Fruit fly (Drosophila melanogaster) whole organism, embryonic: ENCODE results near the gene CG34282.

Experiments used
- Awh ChIP-seq: fragments of 200-800 bp; sonication (Bioruptor generic); IDR thresholded peaks from 2 replicates; pipeline ENCODE4, ENCODE4 v1.3.6; 2022; ENCODE audit warnings: missing biosample characterization, missing genetic modification characterization
- CG10565 ChIP-seq: fragments of 200-800 bp; sonication (Bioruptor generic); optimal IDR thresholded peaks from 3 replicates; lab custom pipeline; 2016; ENCODE audit warnings: missing biosample characterization, mild to moderate bottlenecking, missing genetic modification characterization
- CG10959 ChIP-seq: fragments of 200-800 bp; sonication (Bioruptor generic); IDR thresholded peaks from 2 replicates; pipeline ENCODE4 v1.3.6; 2022; ENCODE audit warnings: missing biosample characterization, missing genetic modification characterization
- CG11085 ChIP-seq: fragments of 200-800 bp; sonication (Bioruptor generic); IDR thresholded peaks from 2 replicates; pipeline ENCODE4 v1.3.6; 2022; ENCODE audit warnings: missing biosample characterization, missing genetic modification characterization
- CG11456 ChIP-seq: fragments of 200-800 bp; sonication (Bioruptor generic); IDR thresholded peaks from 3 replicates; pipeline ENCODE4 v1.3.6; 2022; ENCODE audit warnings: missing biosample characterization, missing genetic modification characterization
- CG1602 ChIP-seq: fragments of 200-800 bp; sonication (Bioruptor generic); optimal IDR thresholded peaks from 3 replicates; lab custom pipeline; 2016; ENCODE audit warnings: missing biosample characterization, missing genetic modification characterization
- CG17186 ChIP-seq: fragments of 200-800 bp; sonication (Bioruptor generic); optimal IDR thresholded peaks from 3 replicates; lab custom pipeline; 2017; ENCODE audit warnings: missing biosample characterization, missing genetic modification reagents, missing genetic modification characterization
- CG2712 ChIP-seq: fragments of 200-800 bp; optimal IDR thresholded peaks from 3 replicates; lab custom pipeline; 2019; ENCODE audit warnings: missing biosample characterization, mild to moderate bottlenecking, missing genetic modification characterization, moderate library complexity
- CG31441 ChIP-seq: fragments of 200-800 bp; sonication (Bioruptor generic); IDR thresholded peaks from 2 replicates; pipeline ENCODE4 v1.3.6; 2022; ENCODE audit warnings: missing biosample characterization, missing genetic modification characterization
- CG34376 ChIP-seq: fragments of 200-800 bp; sonication (Bioruptor generic); optimal IDR thresholded peaks from 2 replicates; lab custom pipeline; 2018; ENCODE audit warnings: missing biosample characterization, mild to moderate bottlenecking, missing genetic modification characterization
- CG3847 ChIP-seq: fragments of 200-800 bp; sonication (Bioruptor generic); IDR thresholded peaks from 2 replicates; pipeline ENCODE4 v1.3.6; 2022; ENCODE audit warnings: missing biosample characterization, missing genetic modification characterization
- CG5245 ChIP-seq: fragments of 200-800 bp; sonication (Bioruptor generic); optimal IDR thresholded peaks from 3 replicates; lab custom pipeline; 2016; ENCODE audit warnings: missing biosample characterization, missing genetic modification characterization
- CG6791 ChIP-seq: fragments of 200-800 bp; sonication (Bioruptor generic); IDR thresholded peaks from 3 replicates; pipeline ENCODE4 v1.3.6; 2022; ENCODE audit warnings: missing biosample characterization, missing genetic modification characterization; ENCODE audit not compliant: partially characterized antibody
- CG7271 ChIP-seq: fragments of 200-800 bp; sonication (Bioruptor generic); optimal IDR thresholded peaks from 2 replicates; lab custom pipeline; 2018; ENCODE audit warnings: missing biosample characterization, mild to moderate bottlenecking, missing genetic modification characterization, moderate library complexity
- CG7745 ChIP-seq: fragments of 200-800 bp; sonication (Bioruptor generic); optimal IDR thresholded peaks from 2 replicates; lab custom pipeline; 2018; ENCODE audit warnings: missing biosample characterization, mild to moderate bottlenecking, missing genetic modification characterization, moderate library complexity
- CG7786 ChIP-seq: fragments of 200-800 bp; sonication (Bioruptor generic); optimal IDR thresholded peaks from 2 replicates; lab custom pipeline; 2016; ENCODE audit warnings: missing biosample characterization, missing genetic modification characterization
- CG7987 ChIP-seq: fragments of 200-800 bp; sonication (Bioruptor generic); optimal IDR thresholded peaks from 2 replicates; lab custom pipeline; 2018; ENCODE audit warnings: missing biosample characterization, mild to moderate bottlenecking, missing genetic modification characterization, moderate library complexity
- CG8089 ChIP-seq: fragments of 200-800 bp; sonication (Bioruptor generic); optimal IDR thresholded peaks from 3 replicates; lab custom pipeline; 2016; ENCODE audit warnings: missing biosample characterization, missing genetic modification characterization
- CG8290 ChIP-seq, 3 experiments: fragments of 200-800 bp; sonication (Bioruptor generic); optimal IDR thresholded peaks; 2 replicates each; lab custom pipeline; 2016 to 2019; ENCODE audit warnings: missing biosample characterization in 3 of 3, missing genetic modification characterization in 3 of 3, mild to moderate bottlenecking in 2 of 3, moderate library complexity in 1 of 3
- CG8924 ChIP-seq: fragments of 200-800 bp; optimal IDR thresholded peaks from 3 replicates; lab custom pipeline; 2019; ENCODE audit warnings: missing biosample characterization, mild to moderate bottlenecking, missing genetic modification characterization, moderate library complexity
- CG9437 ChIP-seq: fragments of 200-800 bp; sonication (Bioruptor generic); optimal IDR thresholded peaks from 2 replicates; lab custom pipeline; 2018; ENCODE audit warnings: missing biosample characterization, mild to moderate bottlenecking, missing genetic modification characterization
- CG9609 ChIP-seq: fragments of 200-800 bp; sonication (Bioruptor generic); optimal IDR thresholded peaks from 3 replicates; lab custom pipeline; 2016; ENCODE audit warnings: missing biosample characterization, missing genetic modification characterization
- CG9817 ChIP-seq: fragments of 200-800 bp; sonication (Bioruptor generic); optimal IDR thresholded peaks from 2 replicates; lab custom pipeline; 2018; ENCODE audit warnings: missing biosample characterization, mild to moderate bottlenecking, missing genetic modification characterization, moderate library complexity
- Elba2 ChIP-seq: fragments of 200-800 bp; sonication (Bioruptor generic); optimal IDR thresholded peaks from 3 replicates; lab custom pipeline; 2016; ENCODE audit warnings: missing biosample characterization, missing genetic modification characterization
- HLH4C ChIP-seq: fragments of 200-800 bp; sonication (Bioruptor generic); IDR thresholded peaks from 3 replicates; pipeline ENCODE4 v1.3.6; 2022; ENCODE audit warnings: missing biosample characterization, missing genetic modification characterization; ENCODE audit not compliant: partially characterized antibody
- Lpt ChIP-seq: fragments of >200 bp; optimal IDR thresholded peaks from 2 replicates; lab custom pipeline; 2018; ENCODE audit warnings: missing biosample characterization, missing genetic modification characterization
- Mes4 ChIP-seq: fragments of 200-800 bp; sonication (Bioruptor generic); optimal IDR thresholded peaks from 2 replicates; lab custom pipeline; 2016; ENCODE audit warnings: missing biosample characterization, missing genetic modification characterization
- Neu2 ChIP-seq: fragments of 200-800 bp; sonication (Bioruptor generic); optimal IDR thresholded peaks from 3 replicates; lab custom pipeline; 2016; ENCODE audit warnings: missing biosample characterization, missing genetic modification characterization, borderline replicate concordance
- Optix ChIP-seq: fragments of 200-800 bp; sonication (Bioruptor generic); IDR thresholded peaks from 3 replicates; pipeline ENCODE4 v1.3.6; 2022; ENCODE audit warnings: missing biosample characterization, missing genetic modification characterization
- Ptx1 ChIP-seq: fragments of 200-800 bp; sonication (Bioruptor generic); IDR thresholded peaks from 2 replicates; pipeline ENCODE4 v1.3.6; 2022; ENCODE audit warnings: missing biosample characterization, missing genetic modification characterization
- Sin3A ChIP-seq: fragments of >200 bp; optimal IDR thresholded peaks from 2 replicates; lab custom pipeline; 2018
- Six4 ChIP-seq: fragments of 200-800 bp; sonication (Bioruptor generic); optimal IDR thresholded peaks from 2 replicates; lab custom pipeline; 2016; ENCODE audit warnings: missing biosample characterization, missing genetic modification characterization
- Ssrp ChIP-seq: fragments of 200-800 bp; sonication (Bioruptor generic); optimal IDR thresholded peaks from 2 replicates; lab custom pipeline; 2018; ENCODE audit warnings: missing biosample characterization, mild to moderate bottlenecking, missing genetic modification characterization, moderate library complexity
- YL-1 ChIP-seq: fragments of 200-800 bp; sonication (Bioruptor generic); optimal IDR thresholded peaks from 3 replicates; lab custom pipeline; 2017; ENCODE audit warnings: missing biosample characterization, mild to moderate bottlenecking, missing genetic modification characterization
- bsh ChIP-seq, 2 experiments: fragments of 200-800 bp; sonication (Bioruptor generic); optimal IDR thresholded peaks; 2 replicates each; lab custom pipeline; 2017 to 2018; ENCODE audit warnings: mild to moderate bottlenecking in 2 of 2, missing biosample characterization in 2 of 2, missing genetic modification characterization in 2 of 2, moderate library complexity in 1 of 2
- danr ChIP-seq: fragments of 200-800 bp; sonication (Bioruptor generic); IDR thresholded peaks from 2 replicates; pipeline ENCODE4 v1.3.6; 2022; ENCODE audit warnings: missing biosample characterization, missing genetic modification characterization
- emc ChIP-seq: fragments of 200-800 bp; sonication (Bioruptor generic); optimal IDR thresholded peaks from 2 replicates; lab custom pipeline; 2016; ENCODE audit warnings: missing biosample characterization, missing genetic modification characterization
- eyg ChIP-seq: fragments of 200-800 bp; sonication (Bioruptor generic); optimal IDR thresholded peaks from 3 replicates; lab custom pipeline; 2016; ENCODE audit warnings: missing biosample characterization, missing genetic modification characterization
- ftz-f1 ChIP-seq: fragments of 200-800 bp; sonication (Bioruptor generic); optimal IDR thresholded peaks from 2 replicates; lab custom pipeline; 2016; ENCODE audit warnings: missing biosample characterization, missing genetic modification characterization
- gcm2 ChIP-seq: fragments of 200-800 bp; sonication (Bioruptor generic); optimal IDR thresholded peaks from 2 replicates; lab custom pipeline; 2016; ENCODE audit warnings: missing biosample characterization, missing genetic modification characterization
- gt ChIP-seq: fragments of 200-800 bp; sonication (Bioruptor generic); IDR thresholded peaks from 2 replicates; pipeline ENCODE4 v1.3.6; 2022; ENCODE audit warnings: missing biosample characterization, missing genetic modification characterization
- mld ChIP-seq: fragments of 200-800 bp; sonication (Bioruptor generic); IDR thresholded peaks from 3 replicates; pipeline ENCODE4 v1.3.6; 2022; ENCODE audit warnings: missing biosample characterization, missing genetic modification characterization; ENCODE audit not compliant: partially characterized antibody
- odd ChIP-seq: fragments of 200-800 bp; sonication (Bioruptor generic); optimal IDR thresholded peaks from 2 replicates; lab custom pipeline; 2017; ENCODE audit warnings: missing biosample characterization, mild to moderate bottlenecking, missing genetic modification characterization
- pb ChIP-seq: fragments of 200-800 bp; sonication (Bioruptor generic); optimal IDR thresholded peaks from 3 replicates; lab custom pipeline; 2016; ENCODE audit warnings: missing biosample characterization, missing genetic modification characterization
- pho ChIP-seq: fragments of 200-800 bp; sonication (Bioruptor generic); optimal IDR thresholded peaks from 2 replicates; lab custom pipeline; 2016; ENCODE audit warnings: missing biosample characterization, missing genetic modification characterization
- slbo ChIP-seq: fragments of 200-800 bp; sonication (Bioruptor generic); IDR thresholded peaks from 2 replicates; pipeline ENCODE4 v1.3.6; 2022; ENCODE audit warnings: missing biosample characterization, missing genetic modification characterization
- sna ChIP-seq: fragments of 200-800 bp; sonication (Bioruptor generic); IDR thresholded peaks from 2 replicates; pipeline ENCODE4 v1.3.6; 2022; ENCODE audit warnings: missing biosample characterization, missing genetic modification characterization; ENCODE audit not compliant: partially characterized antibody
- trh ChIP-seq: fragments of 200-800 bp; sonication (Bioruptor generic); optimal IDR thresholded peaks from 2 replicates; lab custom pipeline; 2016; ENCODE audit warnings: missing biosample characterization, missing genetic modification characterization
- twi ChIP-seq: fragments of 200-800 bp; optimal IDR thresholded peaks from 2 replicates; lab custom pipeline; 2019; ENCODE audit warnings: missing biosample characterization, mild to moderate bottlenecking, missing genetic modification characterization, moderate library complexity
- wor ChIP-seq: fragments of 200-800 bp; sonication (Bioruptor generic); IDR thresholded peaks from 2 replicates; pipeline ENCODE4 v1.3.6; 2022; ENCODE audit warnings: missing biosample characterization, missing genetic modification characterization
- yki ChIP-seq: fragments of >200 bp; optimal IDR thresholded peaks from 3 replicates; lab custom pipeline; 2018

CG34282 gene

dm6 chr3R:18719767-18720341, 24.8 kb downstream of the CG34282 start (continued):
- TF ChIP-seq CG9437 (GFP tag; lab: Kevin White, UChicago) (peak; percentile 70), odd (peak; percentile 81), CG7745 (tag; lab: Kevin White, UChicago) (no peak), Awh (GFP tag; lab: Robert Waterston, UW) (peak; percentile 72), CG3847 (peak; percentile 77), slbo (GFP tag; lab: Robert Waterston, UW) (peak; percentile 88), CG8089 (GFP tag; lab: Kevin White, UChicago) (peak; percentile 68), Six4 (peak; percentile 68), CG7987 (peak; percentile 4), CG7786 (GFP tag; lab: Kevin White, UChicago) (peak; percentile 81), pho (GFP tag; lab: Kevin White, UChicago) (peak; percentile 82), twi (tag; lab: Kevin White, UChicago) (peak; percentile 76), CG1602 (GFP tag; lab: Kevin White, UChicago) (peak; percentile 73), CG7271 (tag; lab: Kevin White, UChicago) (no peak), danr (peak; percentile 61; the same call in 1 of the 2 replicates), Lpt (GFP tag; lab: Kevin White, UChicago) (no peak), Sin3A (lab: Kevin White, UChicago) (no peak), sna (no peak), Mes4 (peak; percentile 72), CG6791 (GFP tag; lab: Robert Waterston, UW) (no peak), CG10959 (no peak), Optix (GFP tag; lab: Robert Waterston, UW) (peak; percentile 66; the same call in 1 of the 3 replicates), CG8924 (tag; lab: Kevin White, UChicago) (peak; percentile 90), Elba2 (GFP tag; lab: Kevin White, UChicago) (no peak), eyg (GFP tag; lab: Kevin White, UChicago) (peak; percentile 77), Neu2 (no peak), pb (GFP tag; lab: Kevin White, UChicago) (peak; percentile 67), Ptx1 (peak; percentile 84), emc (no peak), ftz-f1 (GFP tag; lab: Kevin White, UChicago) (no peak), Ssrp (tag; lab: Kevin White, UChicago) (peak; percentile 77), CG2712 (tag; lab: Kevin White, UChicago) (peak; percentile 93), CG9609 (GFP tag; lab: Kevin White, UChicago) (peak; percentile 71), CG8290 (GFP tag; optimal IDR thresholded peaks at IDR 0.05; lab: Kevin White, UChicago) (no peak), CG8290 (tag; optimal IDR thresholded peaks at IDR 0.05; lab: Kevin White, UChicago) (peak in 1 of 2 experiments; percentile 86), CG34376 (GFP tag; lab: Kevin White, UChicago) (peak; percentile 87), CG9817 (tag; lab: Kevin White, UChicago) (peak; percentile 89), wor (GFP tag; lab: Robert Waterston, UW) (peak; percentile 74), CG10565 (no peak), HLH4C (no peak), trh (GFP tag; lab: Kevin White, UChicago) (no peak), gcm2 (GFP tag; lab: Kevin White, UChicago) (peak; percentile 40), CG31441 (GFP tag; lab: Robert Waterston, UW) (peak; percentile 89), yki (lab: Kevin White, UChicago) (no peak), bsh (GFP tag; optimal IDR thresholded peaks at IDR 0.05; lab: Kevin White, UChicago) (peak in 1 of 2 experiments; percentile 89), mld (no peak), CG17186 (GFP tag; lab: Kevin White, UChicago) (no peak), CG11456 (GFP tag; lab: Robert Waterston, UW) (peak; percentile 85), gt (GFP tag; lab: Robert Waterston, UW) (peak; percentile 59), CG11085 (GFP tag; lab: Robert Waterston, UW) (peak; percentile 66), YL-1 (GFP tag; lab: Kevin White, UChicago) (no peak), CG5245 (GFP tag; lab: Kevin White, UChicago) (peak; percentile 67)
